Worm (Caenorhabditis elegans): ENCODE data around the gene T05H4.4.
A peak's percentile ranks its signal among the peaks of the same experiment; 100 is the strongest.

T05H4.4 gene

ce11 chrV:6464765-6465164 is 26.1 kb downstream of the T05H4.4 start, which contains the start of gene unc-83:
TSS of gene unc-83 (plus strand) at chrV:6465065.
- no peak for TF ChIP-seq attf-3 (GFP tag; conservative IDR thresholded peaks at IDR 0.05)
- TF ChIP-seq tlf-1 (GFP tag; optimal IDR thresholded peaks at IDR 0.05) = no peak

ce11 chrV:6467676-6468075 is 29.0 kb downstream of the T05H4.4 start:
- TF ChIP-seq let-526 (GFP tag; IDR thresholded peaks at IDR 0.05) (no peak), unc-62 (GFP tag; optimal IDR thresholded peaks at IDR 0.05) (no peak), B0261.1 (tag; optimal IDR thresholded peaks at IDR 0.05) (no peak), lag-1 (GFP tag; IDR thresholded peaks at IDR 0.05) (no peak), lir-1 (GFP tag; conservative IDR thresholded peaks at IDR 0.05) (no peak), tlf-1 (GFP tag; optimal IDR thresholded peaks at IDR 0.05) (no peak), gei-17 (GFP tag; optimal IDR thresholded peaks at IDR 0.05) (no peak), tbx-9 (tag; optimal IDR thresholded peaks at IDR 0.05; ENCODE audit: borderline replicate concordance) (no peak), lin-40 (tag; optimal IDR thresholded peaks at IDR 0.05) (no peak), aptf-2 (GFP tag; conservative IDR thresholded peaks at IDR 0.05) (no peak)

- no peak for TF ChIP-seq zim-3 (tag; optimal IDR thresholded peaks at IDR 0.05)
- no peak for TF ChIP-seq cebp-2 (GFP tag; IDR thresholded peaks at IDR 0.05)
- no peak for TF ChIP-seq nhr-179 (tag; optimal IDR thresholded peaks at IDR 0.05)
- no peak for TF ChIP-seq chd-7 (tag; optimal IDR thresholded peaks at IDR 0.05)
- TF ChIP-seq cebp-1 (GFP tag; IDR thresholded peaks at IDR 0.05) = no peak
- TF ChIP-seq cebp-1 (tag; optimal IDR thresholded peaks at IDR 0.05) = no peak
- no peak for TF ChIP-seq B0035.1 (tag; optimal IDR thresholded peaks at IDR 0.05)
- TF ChIP-seq nfya-1 (tag; optimal IDR thresholded peaks at IDR 0.05; ENCODE audit: borderline replicate concordance, insufficient read depth) = no peak
- TF ChIP-seq F49E8.2 (tag; optimal IDR thresholded peaks at IDR 0.05; ENCODE audit: insufficient read depth) = no peak
- no peak for TF ChIP-seq snpc-3.4 (tag; optimal IDR thresholded peaks at IDR 0.05)
- no peak for TF ChIP-seq F23B12.7 (tag; optimal IDR thresholded peaks at IDR 0.05; ENCODE audit: insufficient read depth)
- no peak for TF ChIP-seq F10E7.11 (tag; optimal IDR thresholded peaks at IDR 0.05)
- no peak for TF ChIP-seq rcor-1 (GFP tag; IDR thresholded peaks at IDR 0.05)
- TF ChIP-seq repo-1 (tag; optimal IDR thresholded peaks at IDR 0.05) = no peak
- TF ChIP-seq mxl-1 (tag; optimal IDR thresholded peaks at IDR 0.05) = no peak
- TF ChIP-seq F39B2.1 (GFP tag; IDR thresholded peaks at IDR 0.05) = no peak
- TF ChIP-seq lin-35 (GFP tag; optimal IDR thresholded peaks at IDR 0.05) = no peak
These were observed 32.5 kb downstream of the T05H4.4 start for ce11 chrV:6471208-6471607.

- TF ChIP-seq hmg-20 (GFP tag; IDR thresholded peaks at IDR 0.05) = no peak
- no peak for TF ChIP-seq pbrm-1 (GFP tag; IDR thresholded peaks at IDR 0.05)
- peak; percentile 11 for TF ChIP-seq attf-5 (GFP tag; optimal IDR thresholded peaks at IDR 0.05)
- peak; percentile 90 for TF ChIP-seq nhr-80 (tag; optimal IDR thresholded peaks at IDR 0.05)
- TF ChIP-seq T26A5.8 (tag; optimal IDR thresholded peaks at IDR 0.05) = no peak
- no peak for TF ChIP-seq lir-1 (GFP tag; conservative IDR thresholded peaks at IDR 0.05)
- no peak for TF ChIP-seq egl-18 (GFP tag; IDR thresholded peaks at IDR 0.05)
- TF ChIP-seq lin-54 (GFP tag; optimal IDR thresholded peaks at IDR 0.05) = no peak
- no peak for TF ChIP-seq F55B11.4 (tag; optimal IDR thresholded peaks at IDR 0.05; ENCODE audit: borderline replicate concordance, insufficient read depth)
- TF ChIP-seq madf-6 (GFP tag; IDR thresholded peaks at IDR 0.05) = no peak
These were observed 37.3 kb downstream of the T05H4.4 start for ce11 chrV:6476026-6476425.

All from whole organism, young adult.